Fruit fly (Drosophila melanogaster): Measurements from ENCODE around the gene Rpt3R.

Rpt3R gene

dm6 chr3R:9793018-9793417 is 36.7 kb upstream of the Rpt3R start, which contains the start of gene CG8516 (continued):
- TF ChIP-seq gfzf (GFP tag; optimal IDR thresholded peaks at IDR 0.05): peak; percentile 93
- peak; percentile 37; the same call in 1 of the 2 replicates for TF ChIP-seq CG9932 (GFP tag; IDR thresholded peaks at IDR 0.05)
- no peak for TF ChIP-seq hkb (optimal IDR thresholded peaks at IDR 0.05)
- peak; percentile 24; the same call in 1 of the 2 replicates for TF ChIP-seq hkb (GFP tag; IDR thresholded peaks at IDR 0.05)
- peak; percentile 41 for TF ChIP-seq BEAF-32 (GFP tag; optimal IDR thresholded peaks at IDR 0.05)
- peak; percentile 57 for TF ChIP-seq CG12659 (GFP tag; optimal IDR thresholded peaks at IDR 0.05)
- peak; percentile 42 for TF ChIP-seq phol (tag; optimal IDR thresholded peaks at IDR 0.05)
- peak; percentile 74 for TF ChIP-seq MESR4 (GFP tag; optimal IDR thresholded peaks at IDR 0.05)
- TF ChIP-seq CG34376 (GFP tag; optimal IDR thresholded peaks at IDR 0.05): peak; percentile 12
- TF ChIP-seq CG31388 (GFP tag; optimal IDR thresholded peaks at IDR 0.05): no peak
- TF ChIP-seq MTF-1 (GFP tag; optimal IDR thresholded peaks at IDR 0.05; ENCODE audit: borderline replicate concordance): peak; percentile 2
- no peak for TF ChIP-seq CG18011 (GFP tag; optimal IDR thresholded peaks at IDR 0.05)
- 0 out of 2 replicates have a peak, but pooled peaks have one; percentile 24 for TF ChIP-seq CG32772 (GFP tag; IDR thresholded peaks at IDR 0.05)
- TF ChIP-seq nmo (GFP tag; optimal IDR thresholded peaks at IDR 0.05): peak; percentile 36
- TF ChIP-seq CG11695 (GFP tag; IDR thresholded peaks at IDR 0.05): 0 out of 3 replicates have a peak, but pooled peaks have one; percentile 16
- TF ChIP-seq CG1233 (GFP tag; optimal IDR thresholded peaks at IDR 0.05): no peak
- peak; percentile 48 for TF ChIP-seq CG14710 (tag; optimal IDR thresholded peaks at IDR 0.05)
- TF ChIP-seq jumu (GFP tag; optimal IDR thresholded peaks at IDR 0.05): no peak
- peak; percentile 21 for TF ChIP-seq Sin3A (optimal IDR thresholded peaks at IDR 0.05)
- no peak for TF ChIP-seq CG8089 (GFP tag; optimal IDR thresholded peaks at IDR 0.05)
- TF ChIP-seq PHDP (tag; optimal IDR thresholded peaks at IDR 0.05): peak; percentile 6
- peak; percentile 49; the same call in 1 of the 3 replicates for TF ChIP-seq CG34422 (GFP tag; IDR thresholded peaks at IDR 0.05)
- 0 out of 2 replicates have a peak, but pooled peaks have one; percentile 39 for TF ChIP-seq bowl (GFP tag; IDR thresholded peaks at IDR 0.05)
- peak; percentile 17 for TF ChIP-seq CG10462 (GFP tag; optimal IDR thresholded peaks at IDR 0.05)
- TF ChIP-seq row (GFP tag; IDR thresholded peaks at IDR 0.05): peak; percentile 64
- peak; percentile 68 for TF ChIP-seq sens (GFP tag)
- TF ChIP-seq Dek (tag; optimal IDR thresholded peaks at IDR 0.05): peak; percentile 30
- TF ChIP-seq MBD-R2 (GFP tag; IDR thresholded peaks at IDR 0.05): peak; percentile 81
- peak; percentile 77 for TF ChIP-seq YL-1 (GFP tag; optimal IDR thresholded peaks at IDR 0.05)
- TF ChIP-seq Ada2b (GFP tag; IDR thresholded peaks at IDR 0.05): 0 out of 2 replicates have a peak, but pooled peaks have one; percentile 7
- peak; percentile 32 for TF ChIP-seq sug (tag; optimal IDR thresholded peaks at IDR 0.05)
- peak; percentile 14 for TF ChIP-seq zen (tag; optimal IDR thresholded peaks at IDR 0.05)

dm6 chr3R:9791177-9791806 is 35.0 kb upstream of the Rpt3R start, which contains the start of the genes CG12945 and CG8507:
TSS of gene CG12945 (minus strand) at chr3R:9791221.
TSS of gene CG8507 (plus strand) at chr3R:9791483.
- TF ChIP-seq Trl (optimal IDR thresholded peaks at IDR 0.05): no peak
- TF ChIP-seq Trl (GFP tag; optimal IDR thresholded peaks at IDR 0.05): peak; percentile 4
- peak; percentile 53 for TF ChIP-seq shn (GFP tag; optimal IDR thresholded peaks at IDR 0.05)
- TF ChIP-seq lmd (GFP tag; IDR thresholded peaks at IDR 0.05): peak; percentile 51; the same call in 1 of the 2 replicates
- no peak for TF ChIP-seq Poxn (GFP tag; IDR thresholded peaks at IDR 0.05)
- TF ChIP-seq odd (GFP tag; optimal IDR thresholded peaks at IDR 0.05): no peak
- no peak for TF ChIP-seq gro (GFP tag; optimal IDR thresholded peaks at IDR 0.05)
- TF ChIP-seq CG10979 (tag; optimal IDR thresholded peaks at IDR 0.05): peak; percentile 31
- no peak for TF ChIP-seq run (tag; optimal IDR thresholded peaks at IDR 0.05)
- no peak for TF ChIP-seq CG16779 (GFP tag; IDR thresholded peaks at IDR 0.05)
- no peak for TF ChIP-seq Sox102F (GFP tag; optimal IDR thresholded peaks at IDR 0.05)
- peak; percentile 43 for TF ChIP-seq CG12744 (GFP tag; optimal IDR thresholded peaks at IDR 0.05)
- no peak for TF ChIP-seq CG12299 (tag; optimal IDR thresholded peaks at IDR 0.05)
- TF ChIP-seq Neu2 (GFP tag; optimal IDR thresholded peaks at IDR 0.05; ENCODE audit: borderline replicate concordance): no peak
- 0 out of 3 replicates have a peak, but pooled peaks have one; percentile 18 for TF ChIP-seq Dbx (GFP tag; IDR thresholded peaks at IDR 0.05)
- TF ChIP-seq Taf1 (GFP tag; IDR thresholded peaks at IDR 0.05): 0 out of 2 replicates have a peak, but pooled peaks have one; percentile 19
- no peak for TF ChIP-seq gsb (GFP tag; IDR thresholded peaks at IDR 0.05)
- no peak for TF ChIP-seq CG7963 (GFP tag; IDR thresholded peaks at IDR 0.05; ENCODE audit: partially characterized antibody)
- peak; percentile 35 for TF ChIP-seq CG10267 (tag; optimal IDR thresholded peaks at IDR 0.05)
- TF ChIP-seq Eip74EF (GFP tag; optimal IDR thresholded peaks at IDR 0.05): no peak
